Worm (Caenorhabditis elegans): ENCODE measurements around the gene F35C11.3.

- TF ChIP-seq fkh-10 (GFP tag; optimal IDR thresholded peaks at IDR 0.05) (no peak), nhr-11 (tag; optimal IDR thresholded peaks at IDR 0.05) (no peak), ceh-31 (tag; optimal IDR thresholded peaks at IDR 0.05) (no peak), unc-42 (tag; optimal IDR thresholded peaks at IDR 0.05) (no peak), tbx-2 (tag; optimal IDR thresholded peaks at IDR 0.05) (no peak), pqm-1 (tag; optimal IDR thresholded peaks at IDR 0.05) (no peak), pha-4 (tag; optimal IDR thresholded peaks at IDR 0.05) (no peak), hlh-30 (tag; optimal IDR thresholded peaks at IDR 0.05; ENCODE audit: insufficient read depth) (no peak), rnt-1 (tag; optimal IDR thresholded peaks at IDR 0.05) (no peak), hlh-15 (tag; optimal IDR thresholded peaks at IDR 0.05) (no peak), syd-9 (tag; optimal IDR thresholded peaks at IDR 0.05) (no peak), elt-4 (tag; optimal IDR thresholded peaks at IDR 0.05) (no peak), pax-1 (tag; optimal IDR thresholded peaks at IDR 0.05) (no peak), ama-1 (optimal IDR thresholded peaks at IDR 0.05) (no peak)
Measured at ce11 chrII:8205612-8206011, 41.0 kb upstream of the F35C11.3 start.

Data from whole organism, late embryonic.